Worm (Caenorhabditis elegans) whole organism, midembryonic: ENCODE results near the gene pud-1.2.

Experiments used
- T22C8.4 ChIP-seq: fragments of 200-800 bp; sonication (Bioruptor generic); IDR thresholded peaks from 2 replicates; pipeline ENCODE4 v1.3.6; 2022; ENCODE audit warnings: missing genetic modification characterization, missing compliant biosample characterization
- cog-1 ChIP-seq: sonication (generic microtip); optimal IDR thresholded peaks from 2 replicates; lab custom pipeline; 2016; ENCODE audit warnings: missing genetic modification characterization, missing compliant biosample characterization
- flt-1 ChIP-seq: fragments of 200-800 bp; sonication (Bioruptor generic); IDR thresholded peaks from 2 replicates; pipeline ENCODE4 v1.3.6; 2022; ENCODE audit warnings: missing genetic modification characterization, missing compliant biosample characterization
- klf-2 ChIP-seq: fragments of 200-800 bp; sonication (Bioruptor generic); conservative IDR thresholded peaks from 2 replicates; pipeline ENCODE4 v1.3.6; 2022; ENCODE audit warnings: missing genetic modification reagents, missing genetic modification characterization, missing compliant biosample characterization
- med-1 ChIP-seq: sonication (generic microtip); optimal IDR thresholded peaks from 2 replicates; lab custom pipeline; 2017; ENCODE audit warnings: missing genetic modification characterization, mild to moderate bottlenecking, missing compliant biosample characterization, antibody characterized with exemption, missing genetic modification reagents; ENCODE audit not compliant: insufficient read depth
- ref-1 ChIP-seq: fragments of 200-800 bp; sonication (Bioruptor generic); conservative IDR thresholded peaks from 2 replicates; pipeline ENCODE4 v1.3.6; 2022; ENCODE audit warnings: missing genetic modification reagents, missing genetic modification characterization, missing compliant biosample characterization
- tab-1 ChIP-seq: fragments of 200-800 bp; sonication (Bioruptor generic); IDR thresholded peaks from 2 replicates; pipeline ENCODE4 v1.3.6; 2022; ENCODE audit warnings: missing genetic modification characterization, missing compliant biosample characterization
- ztf-23 ChIP-seq: fragments of 200-800 bp; sonication (Bioruptor generic); IDR thresholded peaks from 2 replicates; pipeline ENCODE4 v1.3.6; 2022; ENCODE audit warnings: missing genetic modification reagents, missing genetic modification characterization, missing compliant biosample characterization
- ztf-29 ChIP-seq: fragments of 200-800 bp; sonication (Bioruptor generic); IDR thresholded peaks from 2 replicates; pipeline ENCODE4 v1.3.6; 2022; ENCODE audit warnings: missing genetic modification reagents, missing genetic modification characterization, missing compliant biosample characterization

Gene pud-1.2

ce11 chrV:2281499-2281898 is 40.9 kb downstream of the pud-1.2 start, which contains the start of gene nhr-228:
Gene nhr-228, plus strand, starts transcription at chrV:2281759.
- TF ChIP-seq cog-1 (tag; lab: Kevin White, UChicago) = peak; percentile 18
- no peak for TF ChIP-seq T22C8.4 (GFP tag; lab: Robert Waterston, UW)

ce11 chrV:2278543-2278942 is 43.8 kb downstream of the pud-1.2 start, which contains the start of gene fbxa-137:
Gene fbxa-137, plus strand, starts transcription at chrV:2278816.
- TF ChIP-seq tab-1 (GFP tag; lab: Robert Waterston, UW) (no peak), cog-1 (tag; lab: Kevin White, UChicago) (peak; percentile 67)

- no peak for TF ChIP-seq T22C8.4 (GFP tag; lab: Robert Waterston, UW)
- no peak for TF ChIP-seq klf-2 (GFP tag; lab: Robert Waterston, UW)
- no peak for TF ChIP-seq tab-1 (GFP tag; lab: Robert Waterston, UW)
- TF ChIP-seq med-1 = no peak
- TF ChIP-seq ztf-23 (GFP tag; lab: Robert Waterston, UW) = no peak
- TF ChIP-seq ztf-29 (GFP tag; lab: Robert Waterston, UW) = no peak
- TF ChIP-seq flt-1 (GFP tag; lab: Robert Waterston, UW) = no peak
- no peak for TF ChIP-seq cog-1 (tag; lab: Kevin White, UChicago)
- TF ChIP-seq ref-1 (GFP tag; lab: Robert Waterston, UW) = no peak
These were observed 44.3 kb downstream of the pud-1.2 start, which contains the start of gene nhr-59 for ce11 chrV:2278052-2278451. Gene nhr-59, minus strand, starts transcription at chrV:2278265.

ce11 chrV:2277260-2277659 is 45.1 kb downstream of the pud-1.2 start:
- no peak for TF ChIP-seq tab-1 (GFP tag; lab: Robert Waterston, UW)
- TF ChIP-seq klf-2 (GFP tag; lab: Robert Waterston, UW) = no peak
- TF ChIP-seq T22C8.4 (GFP tag; lab: Robert Waterston, UW) = no peak
- TF ChIP-seq flt-1 (GFP tag; lab: Robert Waterston, UW) = no peak
- no peak for TF ChIP-seq cog-1 (tag; lab: Kevin White, UChicago)
- no peak for TF ChIP-seq ref-1 (GFP tag; lab: Robert Waterston, UW)
- TF ChIP-seq med-1 = no peak
- TF ChIP-seq ztf-23 (GFP tag; lab: Robert Waterston, UW) = no peak
- TF ChIP-seq ztf-29 (GFP tag; lab: Robert Waterston, UW) = no peak

- TF ChIP-seq flt-1 (GFP tag; lab: Robert Waterston, UW) = no peak
- no peak for TF ChIP-seq med-1
- no peak for TF ChIP-seq ref-1 (GFP tag; lab: Robert Waterston, UW)
These were observed 48.0 kb downstream of the pud-1.2 start, which contains the start of the genes Y5H2A.4 and abu-4 for ce11 chrV:2274253-2274892. Gene Y5H2A.4, minus strand, starts transcription at chrV:2274353. Gene abu-4, plus strand, starts transcription at chrV:2274842.
